Worm (Caenorhabditis elegans): ENCODE data around the gene pid-1.

DNA sequence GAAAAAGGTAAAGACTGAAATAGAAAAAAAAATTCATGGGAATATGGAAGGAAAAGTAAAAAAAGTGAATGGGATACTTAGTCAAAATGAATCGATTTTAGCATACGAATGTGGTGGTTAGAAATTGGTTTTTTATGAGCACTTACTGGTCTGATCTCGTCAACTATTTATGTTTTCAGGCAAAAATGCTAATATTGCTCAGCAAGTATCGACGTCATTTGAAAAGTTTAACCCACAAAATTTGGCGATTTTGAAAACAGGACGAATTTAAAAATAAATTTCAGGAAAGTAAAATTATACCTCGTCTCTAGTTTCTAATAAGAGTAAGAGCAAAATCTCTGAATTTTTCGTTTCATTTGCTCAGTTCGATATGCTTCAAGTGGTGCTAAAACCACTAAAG lies 47.1 kb downstream of the pid-1 start:
- TF ChIP-seq snpc-4 (tag; optimal IDR thresholded peaks at IDR 0.05) (no peak), lin-13 (tag; optimal IDR thresholded peaks at IDR 0.05) (no peak), bed-3 (GFP tag; optimal IDR thresholded peaks at IDR 0.05) (no peak), hlh-1 (tag; optimal IDR thresholded peaks at IDR 0.05) (no peak), elt-1 (tag; optimal IDR thresholded peaks at IDR 0.05; ENCODE audit: borderline replicate concordance, insufficient read depth) (no peak), blmp-1 (tag; optimal IDR thresholded peaks at IDR 0.05) (no peak), nhr-237 (tag; optimal IDR thresholded peaks at IDR 0.05) (no peak), unc-62 (GFP tag; optimal IDR thresholded peaks at IDR 0.05) (no peak), lsy-2 (tag; optimal IDR thresholded peaks at IDR 0.05) (no peak), unc-39 (tag; optimal IDR thresholded peaks at IDR 0.05) (no peak), elt-3 (tag; optimal IDR thresholded peaks at IDR 0.05) (no peak), nhr-76 (tag; optimal IDR thresholded peaks at IDR 0.05) (no peak), nhr-12 (tag; optimal IDR thresholded peaks at IDR 0.05) (no peak), zip-8 (tag; optimal IDR thresholded peaks at IDR 0.05) (no peak)
